Fruit fly (Drosophila melanogaster) whole organism, embryonic: ENCODE results near the gene CG34160.

ENCODE experiments used
- Antp ChIP-seq: fragments of 200-800 bp; sonication (Bioruptor generic); optimal IDR thresholded peaks from 3 replicates; lab custom pipeline; 2016; ENCODE audit warnings: missing biosample characterization, missing genetic modification characterization
- CG1792 ChIP-seq: fragments of 200-800 bp; sonication (Bioruptor generic); optimal IDR thresholded peaks from 2 replicates; lab custom pipeline; 2016; ENCODE audit warnings: missing biosample characterization, missing genetic modification characterization
- chif ChIP-seq, 2 experiments: fragments of 200-800 bp; sonication (Bioruptor generic); optimal IDR thresholded peaks; 3 replicates each; lab custom pipeline; 2016; ENCODE audit warnings: missing biosample characterization in 2 of 2, missing genetic modification characterization in 2 of 2
- org-1 ChIP-seq: fragments of 200-800 bp; sonication (Bioruptor generic); optimal IDR thresholded peaks from 2 replicates; lab custom pipeline; 2017; ENCODE audit warnings: missing biosample characterization, missing genetic modification characterization
- sisA ChIP-seq: fragments of 200-800 bp; sonication (Bioruptor generic); IDR thresholded peaks from 2 replicates; pipeline ENCODE4 v1.3.6; 2022; ENCODE audit warnings: missing biosample characterization, missing genetic modification characterization
- tap ChIP-seq: fragments of 200-800 bp; optimal IDR thresholded peaks from 3 replicates; lab custom pipeline; 2019; ENCODE audit warnings: missing biosample characterization, mild to moderate bottlenecking, missing genetic modification characterization, moderate library complexity
- tin ChIP-seq: fragments of 200-800 bp; sonication (Bioruptor generic); optimal IDR thresholded peaks from 3 replicates; lab custom pipeline; 2016; ENCODE audit warnings: missing biosample characterization, missing genetic modification characterization

dm6 chr2L:10554676-10555075 is 24.9 kb upstream of the CG34160 start:
- TF ChIP-seq tap (tag; lab: Kevin White, UChicago), result no peak
- no peak for TF ChIP-seq Antp (GFP tag; lab: Kevin White, UChicago)
- no peak for TF ChIP-seq sisA (GFP tag; lab: Robert Waterston, UW)
- TF ChIP-seq CG1792 (GFP tag; lab: Kevin White, UChicago), result no peak
- TF ChIP-seq org-1 (GFP tag; lab: Kevin White, UChicago), result no peak
- no peak for TF ChIP-seq tin (GFP tag; lab: Kevin White, UChicago)
- TF ChIP-seq chif (GFP tag; optimal IDR thresholded peaks at IDR 0.05; lab: Kevin White, UChicago), result no peak
